Worm (Caenorhabditis elegans) whole organism, young adult: ENCODE results near the gene pals-17.
"Not testable (repeated sequence)": the region's sequence is repeated elsewhere in the genome, so short reads cannot be mapped to it uniquely, and the experiment has no call there.

ENCODE experiments used
- C17E4.6 ChIP-seq: fragments of 200-800 bp; sonication (Bioruptor generic); IDR thresholded peaks from 2 replicates; pipeline ENCODE4 v1.3.6; 2022; ENCODE audit warnings: missing genetic modification reagents, missing genetic modification characterization, missing compliant biosample characterization
- F33H1.4 ChIP-seq: fragments of 200-800 bp; sonication (Bioruptor generic); IDR thresholded peaks from 2 replicates; pipeline ENCODE4 v1.3.6; 2022; ENCODE audit warnings: missing genetic modification reagents, missing genetic modification characterization, missing compliant biosample characterization
- Y95B8A.8 ChIP-seq: fragments of 200-800 bp; sonication (Bioruptor generic); IDR thresholded peaks from 2 replicates; pipeline ENCODE4 v1.3.6; 2022; ENCODE audit warnings: missing genetic modification reagents, missing genetic modification characterization, missing compliant biosample characterization
- akir-1 ChIP-seq: fragments of 200-800 bp; sonication (Bioruptor generic); optimal IDR thresholded peaks from 2 replicates; lab custom pipeline; 2018; ENCODE audit warnings: mild to moderate bottlenecking, missing genetic modification characterization, moderate library complexity, missing compliant biosample characterization
- aptf-2 ChIP-seq: fragments of 200-800 bp; sonication (Bioruptor generic); conservative IDR thresholded peaks from 2 replicates; pipeline ENCODE4 v1.3.6; 2022; ENCODE audit warnings: missing genetic modification reagents, missing genetic modification characterization, missing compliant biosample characterization
- aptf-3 ChIP-seq: fragments of 200-800 bp; sonication (Bioruptor generic); IDR thresholded peaks from 2 replicates; pipeline ENCODE4 v1.3.6; 2022; ENCODE audit warnings: missing genetic modification characterization, missing compliant biosample characterization
- cebp-1 ChIP-seq, 2 experiments: fragments of 200-800 bp in 1 of 2; sonication (Bioruptor generic) in 1 of 2; sonication (generic microtip) in 1 of 2; IDR thresholded peaks in 1 of 2; optimal IDR thresholded peaks in 1 of 2; 2 replicates each; pipeline versions ENCODE4 v1.3.6 to Lab custom; 2017 to 2022; ENCODE audit warnings: missing compliant biosample characterization in 2 of 2, missing genetic modification characterization in 2 of 2, mild to moderate bottlenecking in 1 of 2, missing genetic modification reagents in 1 of 2, moderate library complexity in 1 of 2
- cebp-2 ChIP-seq: fragments of 200-800 bp; sonication (Bioruptor generic); IDR thresholded peaks from 2 replicates; pipeline ENCODE4 v1.3.6; 2022; ENCODE audit warnings: missing genetic modification characterization, missing compliant biosample characterization
- egrh-3 ChIP-seq: fragments of 200-800 bp; sonication (Bioruptor generic); IDR thresholded peaks from 2 replicates; pipeline ENCODE4 v1.3.6; 2022; ENCODE audit warnings: missing genetic modification reagents, missing genetic modification characterization, missing compliant biosample characterization
- hlh-12 ChIP-seq: sonication (generic microtip); optimal IDR thresholded peaks from 2 replicates; lab custom pipeline; 2016; ENCODE audit warnings: missing genetic modification characterization, missing compliant biosample characterization
- hlh-26 ChIP-seq: fragments of 200-800 bp; sonication (Bioruptor generic); conservative IDR thresholded peaks from 2 replicates; pipeline ENCODE4 v1.3.6; 2022; ENCODE audit warnings: missing genetic modification reagents, missing genetic modification characterization, missing compliant biosample characterization
- lin-40 ChIP-seq: sonication (generic microtip); optimal IDR thresholded peaks from 2 replicates; lab custom pipeline; 2016; ENCODE audit warnings: missing genetic modification characterization, mild to moderate bottlenecking, missing compliant biosample characterization, missing genotype, missing genetic modification reagents
- madf-3 ChIP-seq: fragments of 200-800 bp; sonication (Bioruptor generic); IDR thresholded peaks from 2 replicates; pipeline ENCODE4 v1.3.6; 2022; ENCODE audit warnings: missing genetic modification reagents, missing genetic modification characterization, missing compliant biosample characterization
- nhr-120 ChIP-seq: fragments of 200-800 bp; sonication (Bioruptor generic); IDR thresholded peaks from 2 replicates; pipeline ENCODE4 v1.3.6; 2022; ENCODE audit warnings: missing genetic modification characterization, missing compliant biosample characterization
- nhr-80 ChIP-seq: sonication (generic microtip); optimal IDR thresholded peaks from 2 replicates; lab custom pipeline; 2016; ENCODE audit warnings: missing genetic modification characterization, missing compliant biosample characterization
- snpc-3.4 ChIP-seq: sonication (generic microtip); optimal IDR thresholded peaks from 2 replicates; lab custom pipeline; 2017; ENCODE audit warnings: missing genetic modification characterization, mild to moderate bottlenecking, missing compliant biosample characterization, antibody characterized with exemption, moderate library complexity, missing genotype, missing genetic modification reagents
- tbp1 ChIP-seq: fragments of 200-800 bp; sonication (Bioruptor generic); optimal IDR thresholded peaks from 2 replicates; lab custom pipeline; 2018; ENCODE audit warnings: mild to moderate bottlenecking, missing genetic modification characterization, missing compliant biosample characterization
- zfh-2 ChIP-seq: fragments of 200-800 bp; sonication (Bioruptor generic); conservative IDR thresholded peaks from 2 replicates; pipeline ENCODE4 v1.3.6; 2022; ENCODE audit warnings: missing genetic modification reagents, missing genetic modification characterization, missing compliant biosample characterization

The pals-17 gene

DNA sequence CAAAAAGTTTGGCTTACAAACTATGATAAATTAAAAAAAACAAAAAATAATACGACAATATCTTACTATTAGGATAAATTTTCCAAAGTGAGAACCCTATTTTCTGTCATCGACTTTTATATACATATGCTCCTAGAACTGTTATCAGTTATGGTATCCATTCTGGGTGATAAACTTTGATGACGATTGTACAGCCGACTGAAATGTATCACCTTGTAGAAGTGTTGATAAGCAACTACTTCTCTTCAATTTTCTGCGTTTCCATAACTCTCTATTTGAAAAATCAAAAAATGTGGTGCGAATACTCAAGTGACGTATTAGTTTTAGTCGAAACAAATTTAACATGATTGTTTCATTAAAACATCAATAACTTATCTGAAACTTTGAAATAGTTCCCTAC, 1.7 kb downstream of the pals-17 start:
- TF ChIP-seq nhr-80 (tag; lab: Kevin White, UChicago) (peak; percentile 78), hlh-12 (tag; lab: Kevin White, UChicago) (no peak)

DNA sequence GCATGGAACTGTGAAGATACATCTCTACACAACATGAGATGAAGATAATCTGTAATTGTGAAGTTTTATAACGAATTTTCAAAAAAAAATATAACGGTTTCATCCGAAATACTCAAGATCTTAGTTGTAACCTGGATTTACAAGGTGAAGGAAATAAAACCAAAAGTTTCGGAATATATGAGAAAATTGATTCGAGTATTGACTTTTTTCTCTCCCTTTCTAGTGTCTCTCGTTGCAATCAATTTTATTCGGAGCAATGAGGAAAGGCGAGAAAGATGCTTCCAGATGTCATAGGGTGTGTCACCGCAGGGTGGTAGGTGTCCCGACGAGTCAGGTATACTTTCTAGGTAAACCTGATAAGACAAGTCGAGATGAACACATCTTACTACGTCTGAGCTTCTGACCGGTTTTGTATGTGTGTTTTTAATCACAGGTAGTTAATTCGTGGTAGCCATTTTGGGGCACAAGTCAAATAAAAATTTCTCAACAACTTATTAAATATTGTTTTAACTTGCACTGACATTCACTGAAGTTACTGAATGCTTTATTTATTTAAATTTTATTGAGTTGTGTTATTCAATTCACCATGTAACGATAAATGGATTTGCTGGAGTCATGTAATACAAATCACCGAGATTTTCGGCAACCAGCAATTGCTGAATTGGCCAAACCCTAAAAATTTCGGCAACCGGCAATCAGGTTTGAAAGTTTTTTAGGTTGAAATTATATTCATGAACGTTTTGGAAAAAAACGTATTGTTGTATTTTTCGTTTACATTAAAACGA, 3.2 kb downstream of the pals-17 start, which contains the start of gene pals-20:
pals-20 (minus strand) TSS at position 51 of the 785 bp plus-strand sequence.
- TF ChIP-seq nhr-80 (tag; lab: Kevin White, UChicago): peak; percentile 48
- TF ChIP-seq madf-3 (GFP tag; lab: Robert Waterston, UW): no peak
- no peak for TF ChIP-seq F33H1.4 (GFP tag; lab: Robert Waterston, UW)

DNA sequence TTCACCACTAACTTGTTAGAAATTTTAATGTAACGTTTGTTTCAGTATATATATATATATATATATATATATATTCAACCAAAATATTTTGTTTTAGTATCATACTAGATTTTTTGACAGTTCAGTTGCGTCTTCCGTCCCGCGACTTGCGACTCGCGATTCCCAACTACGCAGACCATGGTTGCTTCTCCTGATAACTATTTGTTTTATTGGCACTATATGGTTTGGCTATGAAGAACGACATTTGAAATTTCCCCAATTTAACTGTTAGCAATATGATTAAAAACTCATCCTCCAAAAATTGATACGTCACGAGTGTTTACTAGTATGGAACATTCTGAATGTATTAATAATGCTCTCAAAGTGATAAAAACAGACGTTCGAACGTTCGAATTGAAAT, 7.0 kb downstream of the pals-17 start:
- TF ChIP-seq nhr-80 (tag; lab: Kevin White, UChicago): peak; percentile 20
- no peak for TF ChIP-seq aptf-2 (GFP tag; lab: Robert Waterston, UW)

DNA sequence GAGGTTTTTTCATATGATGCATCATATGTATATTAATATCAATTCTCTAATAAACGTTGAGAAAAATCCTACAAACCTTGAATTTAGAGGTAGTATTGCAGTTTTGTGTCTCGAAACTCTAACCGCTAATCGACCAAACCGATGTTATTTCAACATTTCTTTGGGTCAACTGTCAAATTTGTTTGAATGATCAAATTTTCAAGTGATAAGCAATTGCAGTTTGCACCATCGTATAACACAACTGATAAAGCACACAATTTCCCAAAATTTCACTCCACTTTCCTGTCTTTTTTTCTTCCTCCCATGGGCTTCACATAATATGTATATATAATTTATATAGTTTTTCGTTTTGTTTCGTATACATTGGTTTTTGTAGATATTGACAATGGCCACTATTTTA, 7.6 kb downstream of the pals-17 start, which contains the start of the genes fbxa-138 and Y82E9BR.5:
fbxa-138 (minus strand) TSS at position 161 of the 400 bp plus-strand sequence.
Y82E9BR.5 (plus strand) TSS at position 279 of the 400 bp plus-strand sequence.
- TF ChIP-seq lin-40 (no peak), nhr-80 (tag; lab: Kevin White, UChicago) (peak; percentile 72)

DNA sequence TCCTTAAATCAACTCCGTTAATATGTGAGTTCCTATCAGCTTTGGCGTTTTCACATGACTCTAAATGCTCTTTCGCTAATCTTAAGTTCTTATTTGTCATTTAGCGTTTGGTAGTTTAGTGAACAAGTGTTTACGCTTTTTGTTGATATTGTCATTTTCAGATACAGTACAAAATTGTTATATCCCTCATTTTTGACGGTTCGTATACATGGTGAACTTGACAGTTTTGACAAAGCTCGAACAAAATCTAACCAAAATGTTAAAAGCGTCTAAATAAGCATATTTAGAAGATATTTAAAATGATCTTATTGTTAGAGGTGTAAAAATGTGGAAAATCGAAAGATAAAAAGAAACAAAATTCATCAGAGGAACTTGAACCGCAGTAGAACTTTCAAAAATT, 8.2 kb downstream of the pals-17 start:
- TF ChIP-seq hlh-26 (GFP tag; lab: Robert Waterston, UW): no peak

DNA sequence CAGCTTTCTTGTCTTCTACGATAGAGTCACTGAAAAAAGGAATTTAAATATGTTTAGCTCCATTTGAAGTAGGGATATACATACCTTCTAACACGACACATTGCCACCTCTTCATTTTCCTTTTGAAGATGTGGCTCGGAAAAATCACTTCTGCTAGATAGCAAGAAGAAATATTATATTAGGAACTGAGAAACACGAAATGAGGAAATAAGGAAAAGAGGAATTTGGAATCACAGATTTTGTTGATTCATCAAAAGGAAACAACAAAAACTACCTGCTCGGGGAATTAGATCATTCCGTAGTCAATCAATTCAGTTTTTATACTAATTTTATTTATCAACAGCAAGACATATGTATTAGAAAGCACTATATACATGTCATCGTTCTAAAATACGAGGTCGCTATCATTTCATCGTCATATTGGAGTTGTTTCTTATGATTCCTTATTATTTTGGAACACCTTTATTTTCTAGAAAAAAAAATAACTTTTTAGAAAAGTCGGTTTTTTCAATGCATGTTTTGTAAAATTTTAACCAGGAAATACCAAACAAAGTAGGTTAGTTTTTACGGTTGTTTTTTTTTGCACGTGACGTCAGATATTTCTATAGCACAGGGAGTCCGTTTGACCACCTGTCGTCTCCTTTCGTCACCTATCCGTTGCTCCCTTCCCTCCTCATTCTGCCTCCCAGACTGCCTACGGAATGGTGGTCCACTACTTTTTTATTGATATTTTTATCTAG, 10.9 kb downstream of the pals-17 start, which contains the start of the genes pals-21 and Y82E9BR.6:
pals-21 (minus strand) TSS at position 101 of the 740 bp plus-strand sequence.
Y82E9BR.6 (plus strand) TSS at position 690 of the 740 bp plus-strand sequence.
- 0 out of 2 replicates have a peak, but pooled peaks have one; percentile 8 for TF ChIP-seq cebp-2
- no peak for TF ChIP-seq nhr-120

DNA sequence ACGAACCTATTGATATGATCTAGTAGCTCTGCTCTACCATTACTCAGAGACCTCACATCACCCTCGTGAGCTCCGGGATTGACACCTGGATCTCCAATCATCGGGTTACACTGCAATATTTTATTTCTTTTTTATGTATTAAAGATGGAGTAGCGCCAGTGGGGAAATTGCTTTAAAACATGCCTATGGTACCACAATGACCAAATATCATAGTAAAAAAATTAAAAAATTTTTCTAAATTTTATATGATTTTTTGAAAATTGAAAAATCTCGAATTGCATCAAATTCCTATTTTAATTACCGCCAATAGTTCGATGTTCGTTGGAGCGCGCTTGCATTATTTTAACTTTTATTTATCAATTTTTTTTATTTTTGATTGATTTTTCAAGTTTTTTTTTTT, 13.7 kb downstream of the pals-17 start, which contains the start of gene pals-40:
pals-40 (minus strand) TSS at position 101 of the 400 bp plus-strand sequence.
- TF ChIP-seq cebp-1 (GFP tag; IDR thresholded peaks at IDR 0.05; lab: Robert Waterston, UW); cebp-1 (tag; optimal IDR thresholded peaks at IDR 0.05; lab: Kevin White, UChicago); akir-1 (GFP tag; lab: Kevin White, UChicago); egrh-3: not testable (repeated sequence)

DNA sequence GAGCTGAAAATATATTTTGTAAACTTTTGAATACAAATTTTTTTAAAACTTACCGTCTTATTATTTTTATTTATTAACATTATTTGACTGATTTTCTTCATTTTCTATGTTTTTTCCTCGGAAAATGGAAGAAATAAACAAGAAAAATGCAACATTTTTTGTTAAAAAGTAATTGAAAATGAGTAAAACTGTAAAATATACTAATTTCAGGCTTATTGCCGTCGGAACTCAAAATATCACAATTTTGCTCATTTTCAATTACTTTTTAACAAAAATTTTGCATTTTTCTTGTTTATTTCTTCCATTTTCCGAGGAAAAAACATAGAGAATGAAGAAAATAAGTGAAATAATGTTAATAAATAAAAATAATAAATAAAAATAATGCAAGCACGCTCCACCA, 16.2 kb downstream of the pals-17 start, which contains the start of gene Y82E9BR.10:
Y82E9BR.10 (minus strand) TSS at position 101 of the 400 bp plus-strand sequence.
- TF ChIP-seq C17E4.6 (GFP tag; lab: Robert Waterston, UW); Y95B8A.8 (GFP tag; lab: Robert Waterston, UW); cebp-2: not testable (repeated sequence)

DNA sequence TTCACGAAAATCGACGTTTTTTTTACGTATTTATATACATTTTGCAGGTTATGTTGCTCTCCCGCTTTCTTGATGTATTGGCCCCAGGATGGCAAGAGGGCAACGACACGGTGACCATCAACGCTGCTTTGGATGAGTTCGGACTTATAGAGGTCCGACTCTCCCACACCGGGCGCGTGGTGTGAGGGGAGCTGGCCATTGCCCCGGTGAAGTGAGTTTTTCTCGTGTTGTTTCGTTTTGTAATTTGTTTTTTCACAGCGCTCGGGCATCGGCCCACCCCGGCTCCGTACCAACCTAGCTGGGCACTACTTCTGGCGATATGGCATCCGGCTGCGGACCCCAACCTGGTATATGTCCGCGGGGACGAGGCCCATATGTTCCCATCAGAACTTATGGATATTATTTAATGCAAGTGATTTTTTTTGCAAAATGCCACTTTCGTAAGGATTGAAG, 17.3 kb downstream of the pals-17 start, which contains the start of gene Y82E9BR.20:
Y82E9BR.20 (plus strand) TSS at position 51 of the 453 bp plus-strand sequence.
- TF ChIP-seq tbp1 (no peak), zfh-2 (GFP tag; lab: Robert Waterston, UW) (peak; percentile 67), snpc-3.4 (tag; lab: Kevin White, UChicago) (no peak), aptf-3 (GFP tag; lab: Robert Waterston, UW) (no peak), hlh-12 (tag; lab: Kevin White, UChicago) (no peak)
